Fruit fly (Drosophila melanogaster) whole organism, embryonic: Measurements from ENCODE around the gene bor.

Experiments used
- Aef1 ChIP-seq: fragments of 200-800 bp; sonication (Bioruptor generic); IDR thresholded peaks from 3 replicates; pipeline ENCODE4 v1.3.6; 2022; ENCODE audit warnings: missing biosample characterization, missing genetic modification characterization
- Antp ChIP-seq: fragments of 200-800 bp; sonication (Bioruptor generic); optimal IDR thresholded peaks from 3 replicates; lab custom pipeline; 2016; ENCODE audit warnings: missing biosample characterization, missing genetic modification characterization
- Atf3 ChIP-seq: fragments of 200-800 bp; sonication (Bioruptor generic); optimal IDR thresholded peaks from 3 replicates; lab custom pipeline; 2016; ENCODE audit warnings: missing biosample characterization, missing genetic modification characterization
- CG11085 ChIP-seq: fragments of 200-800 bp; sonication (Bioruptor generic); IDR thresholded peaks from 2 replicates; pipeline ENCODE4 v1.3.6; 2022; ENCODE audit warnings: missing biosample characterization, missing genetic modification characterization
- CG12659 ChIP-seq: fragments of 200-800 bp; sonication (Bioruptor generic); optimal IDR thresholded peaks from 3 replicates; lab custom pipeline; 2017; ENCODE audit warnings: mild to moderate bottlenecking, missing biosample characterization, missing genetic modification reagents, missing genetic modification characterization
- CG13296 ChIP-seq: fragments of 200-800 bp; sonication (Bioruptor generic); optimal IDR thresholded peaks from 3 replicates; lab custom pipeline; 2018; ENCODE audit warnings: missing biosample characterization, mild to moderate bottlenecking, missing genetic modification characterization
- CG13424 ChIP-seq: fragments of 200-800 bp; sonication (Bioruptor generic); optimal IDR thresholded peaks from 2 replicates; lab custom pipeline; 2019; ENCODE audit warnings: missing biosample characterization, mild to moderate bottlenecking, missing genetic modification characterization, moderate library complexity
- CG2129 ChIP-seq: fragments of 200-800 bp; sonication (Bioruptor generic); IDR thresholded peaks from 2 replicates; pipeline ENCODE4 v1.3.6; 2022; ENCODE audit warnings: missing biosample characterization, missing genetic modification characterization; ENCODE audit not compliant: partially characterized antibody
- CG30020 ChIP-seq: fragments of 200-800 bp; optimal IDR thresholded peaks from 2 replicates; lab custom pipeline; 2019; ENCODE audit warnings: missing biosample characterization, mild to moderate bottlenecking, missing genetic modification characterization, moderate library complexity
- CG3065 ChIP-seq: fragments of 200-800 bp; sonication (Bioruptor generic); optimal IDR thresholded peaks from 2 replicates; lab custom pipeline; 2016; ENCODE audit warnings: missing biosample characterization, missing genetic modification characterization
- CG3838 ChIP-seq: fragments of 200-800 bp; sonication (Bioruptor generic); optimal IDR thresholded peaks from 3 replicates; lab custom pipeline; 2016; ENCODE audit warnings: missing biosample characterization, missing genetic modification characterization
- CG4360 ChIP-seq: fragments of 200-800 bp; sonication (Bioruptor generic); IDR thresholded peaks from 2 replicates; pipeline ENCODE4 v1.3.6; 2022; ENCODE audit warnings: missing biosample characterization, missing genetic modification characterization
- CG4707 ChIP-seq: fragments of 200-800 bp; sonication (Bioruptor generic); optimal IDR thresholded peaks from 2 replicates; lab custom pipeline; 2018; ENCODE audit warnings: missing biosample characterization, mild to moderate bottlenecking, missing genetic modification characterization, moderate library complexity
- CG5180 ChIP-seq: fragments of 200-800 bp; sonication (Bioruptor generic); optimal IDR thresholded peaks from 3 replicates; lab custom pipeline; 2017; ENCODE audit warnings: missing biosample characterization, missing genetic modification characterization, mild to moderate bottlenecking, moderate library complexity, missing genetic modification reagents
- CG6272 ChIP-seq: fragments of 200-800 bp; sonication (Bioruptor generic); IDR thresholded peaks from 2 replicates; pipeline ENCODE4 v1.3.6; 2022; ENCODE audit warnings: missing biosample characterization, missing genetic modification characterization
- CG7839 ChIP-seq: fragments of 200-800 bp; sonication (Bioruptor generic); optimal IDR thresholded peaks from 3 replicates; lab custom pipeline; 2018; ENCODE audit warnings: missing biosample characterization, mild to moderate bottlenecking, missing genetic modification characterization, moderate library complexity
- CG8281 ChIP-seq: fragments of 200-800 bp; sonication (Bioruptor generic); optimal IDR thresholded peaks from 2 replicates; lab custom pipeline; 2018; ENCODE audit warnings: missing biosample characterization, mild to moderate bottlenecking, missing genetic modification characterization, moderate library complexity
- Eip74EF ChIP-seq, 2 experiments: fragments of 200-800 bp in 1 of 2; fragments of >200 bp in 1 of 2; sonication (Bioruptor generic) in 1 of 2; optimal IDR thresholded peaks; 2 replicates each; lab custom pipeline; 2017 to 2019; ENCODE audit warnings: missing biosample characterization in 2 of 2, missing genetic modification characterization in 2 of 2, mild to moderate bottlenecking in 1 of 2, moderate library complexity in 1 of 2
- Med ChIP-seq: fragments of 200-800 bp; sonication (Bioruptor generic); peaks from one replicate; lab custom pipeline; 2016; ENCODE audit warnings: missing biosample characterization, missing genetic modification characterization, mild to moderate bottlenecking, inconsistent platforms, moderate library complexity
- Myb ChIP-seq: fragments of 200-800 bp; sonication (Bioruptor generic); optimal IDR thresholded peaks from 2 replicates; lab custom pipeline; 2016; ENCODE audit warnings: missing biosample characterization, missing genetic modification characterization
- NC2β ChIP-seq: fragments of 200-800 bp; sonication (Bioruptor generic); optimal IDR thresholded peaks from 2 replicates; lab custom pipeline; 2016; ENCODE audit warnings: missing biosample characterization, missing genetic modification characterization
- Neu2 ChIP-seq: fragments of 200-800 bp; sonication (Bioruptor generic); optimal IDR thresholded peaks from 3 replicates; lab custom pipeline; 2016; ENCODE audit warnings: missing biosample characterization, missing genetic modification characterization, borderline replicate concordance
- Sry-β ChIP-seq: fragments of 200-800 bp; sonication (Bioruptor generic); optimal IDR thresholded peaks from 2 replicates; lab custom pipeline; 2018; ENCODE audit warnings: missing biosample characterization, mild to moderate bottlenecking, missing genetic modification characterization, moderate library complexity
- Tbp ChIP-seq: fragments of >200 bp; optimal IDR thresholded peaks from 2 replicates; lab custom pipeline; 2018; ENCODE audit warnings: missing biosample characterization, missing genetic modification characterization
- Usf ChIP-seq: fragments of 200-800 bp; sonication (Bioruptor generic); optimal IDR thresholded peaks from 2 replicates; lab custom pipeline; 2017; ENCODE audit warnings: missing genotype, missing biosample characterization, missing genetic modification characterization
- br ChIP-seq: fragments of >200 bp; optimal IDR thresholded peaks from 2 replicates; lab custom pipeline; 2017
- cato ChIP-seq: fragments of 200-800 bp; sonication (Bioruptor generic); optimal IDR thresholded peaks from 2 replicates; lab custom pipeline; 2016; ENCODE audit warnings: missing biosample characterization, missing genetic modification characterization, borderline replicate concordance
- cwo ChIP-seq: fragments of 200-800 bp; sonication (Bioruptor generic); optimal IDR thresholded peaks from 3 replicates; lab custom pipeline; 2017; ENCODE audit warnings: missing biosample characterization, missing genetic modification characterization, mild to moderate bottlenecking, moderate library complexity, missing genetic modification reagents
- esg ChIP-seq: fragments of 200-800 bp; sonication (Bioruptor generic); conservative IDR thresholded peaks from 2 replicates; pipeline ENCODE4 v1.3.6; 2022; ENCODE audit warnings: missing biosample characterization, missing genetic modification characterization
- fd3F ChIP-seq: fragments of 200-800 bp; sonication (Bioruptor generic); optimal IDR thresholded peaks from 2 replicates; lab custom pipeline; 2018; ENCODE audit warnings: missing biosample characterization, mild to moderate bottlenecking, missing genetic modification characterization, moderate library complexity
- gce ChIP-seq: fragments of 200-800 bp; sonication (Bioruptor generic); IDR thresholded peaks from 3 replicates; pipeline ENCODE4 v1.3.6; 2022; ENCODE audit warnings: missing biosample characterization, missing genetic modification characterization
- gcm2 ChIP-seq: fragments of 200-800 bp; sonication (Bioruptor generic); optimal IDR thresholded peaks from 2 replicates; lab custom pipeline; 2016; ENCODE audit warnings: missing biosample characterization, missing genetic modification characterization
- gfzf ChIP-seq: fragments of 200-800 bp; sonication (Bioruptor generic); optimal IDR thresholded peaks from 2 replicates; lab custom pipeline; 2016; ENCODE audit warnings: missing biosample characterization, mild to moderate bottlenecking, missing genetic modification characterization, moderate library complexity
- gsb ChIP-seq: fragments of 200-800 bp; sonication (Bioruptor generic); IDR thresholded peaks from 2 replicates; pipeline ENCODE4 v1.3.6; 2022; ENCODE audit warnings: missing biosample characterization, missing genetic modification characterization
- ham ChIP-seq: fragments of 200-800 bp; sonication (Bioruptor generic); IDR thresholded peaks from 2 replicates; pipeline ENCODE4 v1.3.6; 2022; ENCODE audit warnings: missing biosample characterization, missing genetic modification characterization
- hbn ChIP-seq: fragments of 200-800 bp; sonication (Bioruptor generic); IDR thresholded peaks from 2 replicates; pipeline ENCODE4 v1.3.6; 2022; ENCODE audit warnings: missing biosample characterization, missing genetic modification characterization; ENCODE audit not compliant: partially characterized antibody
- lmd ChIP-seq: fragments of 200-800 bp; sonication (Bioruptor generic); IDR thresholded peaks from 2 replicates; pipeline ENCODE4 v1.3.6; 2022; ENCODE audit warnings: missing biosample characterization, missing genetic modification characterization
- mirr ChIP-seq: fragments of 200-800 bp; sonication (Bioruptor generic); optimal IDR thresholded peaks from 3 replicates; lab custom pipeline; 2018; ENCODE audit warnings: missing biosample characterization, mild to moderate bottlenecking, missing genetic modification characterization
- nerfin-1 ChIP-seq: fragments of 200-800 bp; sonication (Bioruptor generic); optimal IDR thresholded peaks from 3 replicates; lab custom pipeline; 2019; ENCODE audit warnings: missing biosample characterization, mild to moderate bottlenecking, missing genetic modification characterization, moderate library complexity
- pb ChIP-seq: fragments of 200-800 bp; sonication (Bioruptor generic); optimal IDR thresholded peaks from 3 replicates; lab custom pipeline; 2016; ENCODE audit warnings: missing biosample characterization, missing genetic modification characterization
- phol ChIP-seq: fragments of 200-800 bp; sonication (Bioruptor generic); optimal IDR thresholded peaks from 3 replicates; lab custom pipeline; 2018; ENCODE audit warnings: missing biosample characterization, mild to moderate bottlenecking, missing genetic modification characterization, moderate library complexity
- repo ChIP-seq: fragments of 200-800 bp; sonication (Bioruptor generic); optimal IDR thresholded peaks from 2 replicates; lab custom pipeline; 2016; ENCODE audit warnings: missing biosample characterization, missing genetic modification characterization
- shn ChIP-seq: fragments of 200-800 bp; sonication (Bioruptor generic); optimal IDR thresholded peaks from 3 replicates; lab custom pipeline; 2016; ENCODE audit warnings: missing biosample characterization, missing genetic modification characterization
- slou ChIP-seq: fragments of 200-800 bp; sonication (Bioruptor generic); optimal IDR thresholded peaks from 3 replicates; lab custom pipeline; 2016; ENCODE audit warnings: missing biosample characterization, missing genetic modification characterization
- slp2 ChIP-seq: fragments of 200-800 bp; sonication (Bioruptor generic); optimal IDR thresholded peaks from 2 replicates; lab custom pipeline; 2016; ENCODE audit warnings: missing biosample characterization, missing genetic modification characterization
- sr ChIP-seq: fragments of 200-800 bp; sonication (Bioruptor generic); IDR thresholded peaks from 3 replicates; pipeline ENCODE4 v1.3.6; 2022; ENCODE audit warnings: missing biosample characterization, missing genetic modification characterization
- tgo ChIP-seq: fragments of 200-800 bp; sonication (Bioruptor generic); IDR thresholded peaks from 3 replicates; pipeline ENCODE4 v1.3.6; 2022; ENCODE audit warnings: missing biosample characterization, missing genetic modification characterization
- twi ChIP-seq: fragments of 200-800 bp; optimal IDR thresholded peaks from 2 replicates; lab custom pipeline; 2019; ENCODE audit warnings: missing biosample characterization, mild to moderate bottlenecking, missing genetic modification characterization, moderate library complexity
- vnd ChIP-seq: fragments of 200-800 bp; sonication (Bioruptor generic); IDR thresholded peaks from 3 replicates; pipeline ENCODE4 v1.3.6; 2022; ENCODE audit warnings: missing biosample characterization, missing genetic modification characterization; ENCODE audit not compliant: partially characterized antibody

The bor gene

DNA sequence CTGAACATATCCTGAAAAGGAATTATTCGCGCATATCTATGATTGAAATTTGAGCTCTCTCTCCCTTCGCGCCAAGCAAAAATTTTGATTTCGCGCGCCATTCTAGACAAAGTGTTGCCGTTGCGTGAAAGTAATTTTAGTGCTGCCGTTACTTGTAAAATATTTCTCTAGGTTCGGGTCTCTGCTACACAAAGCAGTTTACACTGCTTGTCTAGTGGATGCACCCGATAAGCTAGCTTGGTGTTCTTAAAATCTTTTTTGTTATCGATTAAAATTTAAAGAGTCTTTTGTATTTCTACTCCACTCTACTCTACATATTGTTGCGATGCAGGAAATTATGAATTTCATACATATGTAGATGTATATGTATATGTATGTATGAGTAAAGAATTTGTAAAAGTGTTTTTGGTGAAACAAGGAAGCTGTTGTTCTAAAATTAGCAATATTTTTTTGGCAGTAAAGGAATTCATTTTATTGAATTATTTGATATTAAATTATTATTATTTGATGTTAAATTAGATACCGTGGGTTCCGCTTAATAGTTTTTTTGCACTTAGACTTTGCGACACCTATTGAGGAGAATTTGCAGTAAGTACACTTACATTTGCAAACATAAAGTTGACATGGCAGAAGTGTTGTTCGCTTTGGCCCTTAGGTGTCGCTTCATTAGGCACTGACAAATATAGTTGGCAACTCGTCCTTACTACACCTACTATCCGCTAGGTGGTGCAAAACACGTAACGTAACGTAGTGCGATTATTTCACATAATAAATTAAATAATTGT lies 3.3 kb downstream of the bor start (continued):
- TF ChIP-seq Aef1 (GFP tag; lab: Robert Waterston, UW) (peak; percentile 63), tgo (GFP tag; lab: Robert Waterston, UW) (peak; percentile 34; the same call in 1 of the 3 replicates), CG12659 (GFP tag; lab: Kevin White, UChicago) (peak; percentile 39), Eip74EF (GFP tag; optimal IDR thresholded peaks at IDR 0.05; lab: Kevin White, UChicago) (no peak), gsb (GFP tag; lab: Robert Waterston, UW) (no peak), gcm2 (GFP tag; lab: Kevin White, UChicago) (no peak), shn (GFP tag; lab: Kevin White, UChicago) (peak; percentile 67), cato (GFP tag; lab: Kevin White, UChicago) (no peak), Atf3 (GFP tag; lab: Kevin White, UChicago) (peak; percentile 70), phol (tag; lab: Kevin White, UChicago) (peak; percentile 45), CG13296 (no peak), twi (tag; lab: Kevin White, UChicago) (peak; percentile 16), CG3838 (GFP tag; lab: Kevin White, UChicago) (peak; percentile 45), CG4707 (peak; percentile 85), slp2 (GFP tag; lab: Kevin White, UChicago) (peak; percentile 72), cwo (GFP tag; lab: Kevin White, UChicago) (no peak), fd3F (GFP tag; lab: Kevin White, UChicago) (peak; percentile 33), NC2β (GFP tag; lab: Kevin White, UChicago) (peak; percentile 73), CG8281 (tag; lab: Kevin White, UChicago) (no peak), CG6272 (peak; percentile 29; the same call in 1 of the 2 replicates), slou (no peak), esg (peak; percentile 32), vnd (GFP tag; lab: Robert Waterston, UW) (no peak), gce (GFP tag; lab: Robert Waterston, UW) (no peak; the same call in 2 of the 3 replicates), ham (GFP tag; lab: Robert Waterston, UW) (no peak), CG5180 (GFP tag; lab: Kevin White, UChicago) (no peak), Tbp (no peak), Antp (peak; percentile 59), lmd (GFP tag; lab: Robert Waterston, UW) (peak; percentile 70; the same call in 1 of the 2 replicates), CG7839 (no peak), nerfin-1 (tag; lab: Kevin White, UChicago) (no peak), br (lab: Kevin White, UChicago) (no peak), pb (GFP tag; lab: Kevin White, UChicago) (peak; percentile 43), hbn (GFP tag; lab: Robert Waterston, UW) (peak; percentile 13; the same call in 1 of the 2 replicates), CG30020 (tag; lab: Kevin White, UChicago) (no peak), mirr (GFP tag; lab: Kevin White, UChicago) (peak; percentile 75), Sry-β (GFP tag; lab: Kevin White, UChicago) (no peak), Usf (GFP tag; lab: Kevin White, UChicago) (peak; percentile 57), repo (peak; percentile 67), CG2129 (no peak), gfzf (GFP tag; lab: Kevin White, UChicago) (peak; percentile 41), CG4360 (GFP tag; lab: Robert Waterston, UW) (0 out of 2 replicates have a peak, but pooled peaks have one; percentile 19), CG11085 (peak; percentile 77), Neu2 (GFP tag; lab: Kevin White, UChicago) (no peak), Med (GFP tag; lab: Kevin White, UChicago) (peak; percentile 95), sr (GFP tag; lab: Robert Waterston, UW) (peak; percentile 41; the same call in 2 of the 3 replicates), Myb (GFP tag; lab: Kevin White, UChicago) (peak; percentile 57), CG3065 (GFP tag; lab: Kevin White, UChicago) (peak; percentile 36), CG13424 (peak; percentile 58)
